Fruit fly (Drosophila melanogaster) whole organism, embryonic: ENCODE results near the gene CG4267.
A peak's percentile ranks its signal among the peaks of the same experiment; 100 is the strongest.

ENCODE experiments used
- B-H2 ChIP-seq: fragments of 200-800 bp; sonication (Bioruptor generic); optimal IDR thresholded peaks from 2 replicates; lab custom pipeline; 2018; ENCODE audit warnings: missing biosample characterization, mild to moderate bottlenecking, missing genetic modification characterization
- BEAF-32 ChIP-seq: fragments of 200-800 bp; sonication (Bioruptor generic); optimal IDR thresholded peaks from 3 replicates; lab custom pipeline; 2017; ENCODE audit warnings: missing biosample characterization, missing genetic modification characterization, mild to moderate bottlenecking, moderate library complexity, missing genetic modification reagents
- Bgb ChIP-seq: fragments of 200-800 bp; sonication (Bioruptor generic); IDR thresholded peaks from 2 replicates; pipeline ENCODE4 v1.3.6; 2022; ENCODE audit warnings: missing biosample characterization, missing genetic modification characterization; ENCODE audit not compliant: partially characterized antibody
- CG11695 ChIP-seq: fragments of 200-800 bp; sonication (Bioruptor generic); IDR thresholded peaks from 3 replicates; pipeline ENCODE4 v1.3.6; 2022; ENCODE audit warnings: missing biosample characterization, missing genetic modification characterization
- CG12071 ChIP-seq: fragments of 200-800 bp; sonication (Bioruptor generic); optimal IDR thresholded peaks from 3 replicates; lab custom pipeline; 2018; ENCODE audit warnings: missing biosample characterization, mild to moderate bottlenecking, missing genetic modification characterization
- CG12236 ChIP-seq: fragments of 200-800 bp; sonication (Bioruptor generic); optimal IDR thresholded peaks from 2 replicates; lab custom pipeline; 2016; ENCODE audit warnings: missing biosample characterization, missing genetic modification characterization
- CG13624 ChIP-seq: fragments of 200-800 bp; sonication (Bioruptor generic); optimal IDR thresholded peaks from 2 replicates; lab custom pipeline; 2016; ENCODE audit warnings: missing biosample characterization, missing genetic modification characterization
- CG14710 ChIP-seq: fragments of 200-800 bp; sonication (Bioruptor generic); optimal IDR thresholded peaks from 3 replicates; lab custom pipeline; 2019; ENCODE audit warnings: missing biosample characterization, mild to moderate bottlenecking, missing genetic modification characterization, moderate library complexity
- CG15601 ChIP-seq: fragments of 200-800 bp; sonication (Bioruptor generic); optimal IDR thresholded peaks from 3 replicates; lab custom pipeline; 2019; ENCODE audit warnings: missing biosample characterization, mild to moderate bottlenecking, missing genetic modification characterization, moderate library complexity
- CG15696 ChIP-seq: fragments of 200-800 bp; sonication (Bioruptor generic); optimal IDR thresholded peaks from 2 replicates; lab custom pipeline; 2019; ENCODE audit warnings: missing biosample characterization, mild to moderate bottlenecking, missing genetic modification characterization, moderate library complexity
- CG17186 ChIP-seq: fragments of 200-800 bp; sonication (Bioruptor generic); optimal IDR thresholded peaks from 3 replicates; lab custom pipeline; 2017; ENCODE audit warnings: missing biosample characterization, missing genetic modification reagents, missing genetic modification characterization
- CG18599 ChIP-seq: fragments of 200-800 bp; sonication (Bioruptor generic); optimal IDR thresholded peaks from 3 replicates; lab custom pipeline; 2017; ENCODE audit warnings: missing biosample characterization, missing genetic modification characterization, mild to moderate bottlenecking, moderate library complexity, missing genetic modification reagents
- CG33213 ChIP-seq: fragments of 200-800 bp; sonication (Bioruptor generic); optimal IDR thresholded peaks from 3 replicates; lab custom pipeline; 2016; ENCODE audit warnings: missing biosample characterization, missing genetic modification characterization
- CG4360 ChIP-seq: fragments of 200-800 bp; sonication (Bioruptor generic); IDR thresholded peaks from 2 replicates; pipeline ENCODE4 v1.3.6; 2022; ENCODE audit warnings: missing biosample characterization, missing genetic modification characterization
- CG4617 ChIP-seq: fragments of 200-800 bp; sonication (Bioruptor generic); optimal IDR thresholded peaks from 3 replicates; lab custom pipeline; 2016; ENCODE audit warnings: missing biosample characterization, missing genetic modification characterization, borderline replicate concordance
- CG9609 ChIP-seq: fragments of 200-800 bp; sonication (Bioruptor generic); optimal IDR thresholded peaks from 3 replicates; lab custom pipeline; 2016; ENCODE audit warnings: missing biosample characterization, missing genetic modification characterization
- CG9876 ChIP-seq: fragments of 200-800 bp; sonication (Bioruptor generic); optimal IDR thresholded peaks from 2 replicates; lab custom pipeline; 2016; ENCODE audit warnings: missing biosample characterization, missing genetic modification characterization
- Dip2 ChIP-seq: fragments of 200-800 bp; sonication (Bioruptor generic); IDR thresholded peaks from 2 replicates; pipeline ENCODE4 v1.3.6; 2022; ENCODE audit warnings: missing biosample characterization, missing genetic modification characterization
- Ets65A ChIP-seq: fragments of 200-800 bp; sonication (Bioruptor generic); peaks from one replicate; lab custom pipeline; 2016; ENCODE audit warnings: missing biosample characterization, missing genetic modification characterization
- Ets97D ChIP-seq: fragments of 200-800 bp; sonication (Bioruptor generic); optimal IDR thresholded peaks from 3 replicates; lab custom pipeline; 2016; ENCODE audit warnings: missing biosample characterization, missing genetic modification characterization
- Fer1 ChIP-seq: fragments of 200-800 bp; sonication (Bioruptor generic); optimal IDR thresholded peaks from 2 replicates; lab custom pipeline; 2017; ENCODE audit warnings: missing biosample characterization, mild to moderate bottlenecking, missing genetic modification characterization
- Gug ChIP-seq: fragments of 200-800 bp; sonication (Bioruptor generic); IDR thresholded peaks from 4 replicates; pipeline ENCODE4 v1.3.6; 2022; ENCODE audit warnings: missing biosample characterization, missing genetic modification characterization
- HmgZ ChIP-seq: fragments of 200-800 bp; sonication (Bioruptor generic); optimal IDR thresholded peaks from 2 replicates; lab custom pipeline; 2018; ENCODE audit warnings: missing biosample characterization, mild to moderate bottlenecking, missing genetic modification characterization
- Hr51 ChIP-seq, 2 experiments: fragments of 200-800 bp; sonication (Bioruptor generic); optimal IDR thresholded peaks; 2 replicates in 1 of 2; 3 replicates in 1 of 2; lab custom pipeline; 2016 to 2018; ENCODE audit warnings: missing biosample characterization in 2 of 2, missing genetic modification characterization in 2 of 2, mild to moderate bottlenecking in 1 of 2, moderate library complexity in 1 of 2
- Jarid2 ChIP-seq: fragments of 200-800 bp; sonication (Bioruptor generic); optimal IDR thresholded peaks from 3 replicates; lab custom pipeline; 2017; ENCODE audit warnings: mild to moderate bottlenecking, missing biosample characterization, missing genetic modification reagents, missing genetic modification characterization
- Lhr ChIP-seq: fragments of 200-800 bp; sonication (Bioruptor generic); optimal IDR thresholded peaks from 3 replicates; lab custom pipeline; 2017; ENCODE audit warnings: mild to moderate bottlenecking, missing biosample characterization, missing genetic modification reagents, missing genetic modification characterization
- MBD-R2 ChIP-seq: fragments of 200-800 bp; sonication (Bioruptor generic); IDR thresholded peaks from 2 replicates; pipeline ENCODE4 v1.3.6; 2022; ENCODE audit warnings: missing biosample characterization, missing genetic modification characterization
- MESR4 ChIP-seq: fragments of 200-800 bp; sonication (Bioruptor generic); optimal IDR thresholded peaks from 2 replicates; lab custom pipeline; 2018; ENCODE audit warnings: missing biosample characterization, mild to moderate bottlenecking, missing genetic modification characterization, moderate library complexity
- Med ChIP-seq: fragments of 200-800 bp; sonication (Bioruptor generic); peaks from one replicate; lab custom pipeline; 2016; ENCODE audit warnings: missing biosample characterization, missing genetic modification characterization, mild to moderate bottlenecking, inconsistent platforms, moderate library complexity
- Myb ChIP-seq: fragments of 200-800 bp; sonication (Bioruptor generic); optimal IDR thresholded peaks from 2 replicates; lab custom pipeline; 2016; ENCODE audit warnings: missing biosample characterization, missing genetic modification characterization
- NfI ChIP-seq: fragments of 200-800 bp; sonication (Bioruptor generic); optimal IDR thresholded peaks from 3 replicates; lab custom pipeline; 2018; ENCODE audit warnings: missing biosample characterization, mild to moderate bottlenecking, missing genetic modification characterization, moderate library complexity
- Opbp ChIP-seq: fragments of 200-800 bp; sonication (Bioruptor generic); IDR thresholded peaks from 3 replicates; pipeline ENCODE4 v1.3.6; 2022; ENCODE audit warnings: missing biosample characterization, missing genetic modification characterization; ENCODE audit not compliant: partially characterized antibody
- Six4 ChIP-seq: fragments of 200-800 bp; sonication (Bioruptor generic); optimal IDR thresholded peaks from 2 replicates; lab custom pipeline; 2016; ENCODE audit warnings: missing biosample characterization, missing genetic modification characterization
- Taf1 ChIP-seq: fragments of 200-800 bp; sonication (Bioruptor generic); IDR thresholded peaks from 2 replicates; pipeline ENCODE4 v1.3.6; 2022; ENCODE audit warnings: missing biosample characterization, missing genetic modification characterization
- crc ChIP-seq: fragments of 200-800 bp; sonication (Bioruptor generic); optimal IDR thresholded peaks from 2 replicates; lab custom pipeline; 2016; ENCODE audit warnings: missing biosample characterization, missing genetic modification characterization
- crp ChIP-seq, 2 experiments: fragments of 200-800 bp; sonication (Bioruptor generic); optimal IDR thresholded peaks; 2 replicates in 1 of 2; 3 replicates in 1 of 2; lab custom pipeline; 2017; ENCODE audit warnings: missing biosample characterization in 2 of 2, missing genetic modification characterization in 2 of 2, mild to moderate bottlenecking in 1 of 2, moderate library complexity in 1 of 2
- ewg ChIP-seq: fragments of 200-800 bp; sonication (Bioruptor generic); optimal IDR thresholded peaks from 3 replicates; lab custom pipeline; 2017; ENCODE audit warnings: mild to moderate bottlenecking, missing biosample characterization, missing genetic modification reagents, missing genetic modification characterization
- fru ChIP-seq: fragments of >200 bp; optimal IDR thresholded peaks from 2 replicates; lab custom pipeline; 2017
- lola ChIP-seq, 3 experiments: fragments of >200 bp in 2 of 3; fragments of 200-800 bp in 1 of 3; sonication (Bioruptor generic) in 1 of 3; optimal IDR thresholded peaks; 2 replicates each; lab custom pipeline; 2017 to 2019; ENCODE audit warnings: missing biosample characterization in 3 of 3, missing genetic modification characterization in 3 of 3, mild to moderate bottlenecking in 1 of 3, moderate library complexity in 1 of 3
- mam ChIP-seq: fragments of 200-800 bp; sonication (Bioruptor generic); optimal IDR thresholded peaks from 3 replicates; lab custom pipeline; 2016; ENCODE audit warnings: missing biosample characterization, missing genetic modification characterization
- nmo ChIP-seq: fragments of 200-800 bp; sonication (Bioruptor generic); optimal IDR thresholded peaks from 2 replicates; lab custom pipeline; 2018; ENCODE audit warnings: missing biosample characterization, mild to moderate bottlenecking, missing genetic modification characterization, moderate library complexity
- row ChIP-seq: fragments of 200-800 bp; sonication (Bioruptor generic); IDR thresholded peaks from 3 replicates; pipeline ENCODE4 v1.3.6; 2022; ENCODE audit warnings: missing biosample characterization, missing genetic modification characterization
- sens ChIP-seq: fragments of 200-800 bp; sonication (Bioruptor generic); peaks from one replicate; lab custom pipeline; 2016; ENCODE audit warnings: missing biosample characterization, missing genetic modification characterization
- slou ChIP-seq: fragments of 200-800 bp; sonication (Bioruptor generic); optimal IDR thresholded peaks from 3 replicates; lab custom pipeline; 2016; ENCODE audit warnings: missing biosample characterization, missing genetic modification characterization
- unc-4 ChIP-seq: fragments of 200-800 bp; sonication (Bioruptor generic); IDR thresholded peaks from 2 replicates; pipeline ENCODE4 v1.3.6; 2022; ENCODE audit warnings: missing biosample characterization, missing genetic modification characterization; ENCODE audit not compliant: partially characterized antibody
- zfh2 ChIP-seq: fragments of 200-800 bp; sonication (Bioruptor generic); optimal IDR thresholded peaks from 2 replicates; lab custom pipeline; 2016; ENCODE audit warnings: missing biosample characterization, missing genetic modification characterization

CG4267 gene

dm6 chr2L:2209002-2209401, 33.2 kb upstream of the CG4267 start, which contains the start of gene CG33124 (continued):
- TF ChIP-seq crc (GFP tag; lab: Kevin White, UChicago) (no peak), CG11695 (GFP tag; lab: Robert Waterston, UW) (no peak), CG12071 (GFP tag; lab: Kevin White, UChicago) (no peak)

- TF ChIP-seq CG4360 (no peak), CG18599 (GFP tag; lab: Kevin White, UChicago) (peak; percentile 3), row (GFP tag; lab: Robert Waterston, UW) (peak; percentile 49; the same call in 2 of the 3 replicates), crp (GFP tag; optimal IDR thresholded peaks at IDR 0.05; lab: Kevin White, UChicago) (peak in 1 of 2 experiments; percentile 68), Med (GFP tag; lab: Kevin White, UChicago) (peak; percentile 70), MESR4 (GFP tag; lab: Kevin White, UChicago) (peak; percentile 11), CG14710 (tag; lab: Kevin White, UChicago) (no peak), ewg (GFP tag; lab: Kevin White, UChicago) (peak; percentile 96)
Observed at dm6 chr2L:2212478-2212877, 29.7 kb upstream of the CG4267 start, which contains the start of gene CG15385. TSS of gene CG15385 (minus strand) at chr2L:2212571.

- TF ChIP-seq CG17186: peak; percentile 24
- TF ChIP-seq CG15601 (tag; lab: Kevin White, UChicago): peak; percentile 42
- no peak for TF ChIP-seq Dip2 (GFP tag; lab: Robert Waterston, UW)
- no peak for TF ChIP-seq Ets65A
- no peak for TF ChIP-seq fru
- 0 out of 3 replicates have a peak, but pooled peaks have one; percentile 17 for TF ChIP-seq Opbp
- peak; percentile 53 for TF ChIP-seq Myb (GFP tag; lab: Kevin White, UChicago)
- TF ChIP-seq Jarid2: no peak
- no peak for TF ChIP-seq CG12071 (GFP tag; lab: Kevin White, UChicago)
- TF ChIP-seq CG9609 (GFP tag; lab: Kevin White, UChicago): no peak
- TF ChIP-seq Six4 (GFP tag; lab: Kevin White, UChicago): no peak
- TF ChIP-seq CG15696 (tag; lab: Kevin White, UChicago): peak; percentile 1
- TF ChIP-seq lola (GFP tag; optimal IDR thresholded peaks at IDR 0.05; lab: Kevin White, UChicago): peak in 1 of 3 experiments; percentile 32
- TF ChIP-seq sens (GFP tag; lab: Kevin White, UChicago): peak; percentile 81
- TF ChIP-seq slou (GFP tag; lab: Kevin White, UChicago): no peak
- peak in 1 of 2 experiments; percentile 3 for TF ChIP-seq Hr51 (GFP tag; optimal IDR thresholded peaks at IDR 0.05; lab: Kevin White, UChicago)
- TF ChIP-seq unc-4 (GFP tag; lab: Robert Waterston, UW): peak; percentile 77
- peak; percentile 1 for TF ChIP-seq zfh2 (GFP tag; lab: Kevin White, UChicago)
- TF ChIP-seq Gug (GFP tag; lab: Robert Waterston, UW): no peak
- no peak for TF ChIP-seq CG9876
- peak; percentile 86 for TF ChIP-seq MBD-R2 (GFP tag; lab: Robert Waterston, UW)
- TF ChIP-seq HmgZ (tag; lab: Kevin White, UChicago): peak; percentile 65
- peak; percentile 45 for TF ChIP-seq Fer1 (GFP tag; lab: Kevin White, UChicago)
- TF ChIP-seq nmo: peak; percentile 71
- TF ChIP-seq CG12236 (GFP tag; lab: Kevin White, UChicago): no peak
- peak; percentile 79 for TF ChIP-seq BEAF-32 (GFP tag; lab: Kevin White, UChicago)
- TF ChIP-seq NfI (GFP tag; lab: Kevin White, UChicago): peak; percentile 29
- TF ChIP-seq Ets97D: peak; percentile 65
- TF ChIP-seq B-H2: peak; percentile 38
- peak; percentile 68 for TF ChIP-seq Bgb (GFP tag; lab: Robert Waterston, UW)
- TF ChIP-seq Lhr (GFP tag; lab: Kevin White, UChicago): peak; percentile 66
- no peak for TF ChIP-seq Taf1 (GFP tag; lab: Robert Waterston, UW)
- TF ChIP-seq CG13624: peak; percentile 45
- peak; percentile 0 for TF ChIP-seq mam (GFP tag; lab: Kevin White, UChicago)
- no peak for TF ChIP-seq CG33213
- peak; percentile 42 for TF ChIP-seq CG4617 (GFP tag; lab: Kevin White, UChicago)
Observed at dm6 chr2L:2214004-2214403, 28.2 kb upstream of the CG4267 start, which contains the start of the genes Uch and CG34174. TSS of gene Uch (minus strand) at chr2L:2214211. TSS of gene CG34174 (plus strand) at chr2L:2214266.
